Worm (Caenorhabditis elegans) whole organism, young adult: ENCODE measurements around the gene srx-93.
"Not testable (repeated sequence)": the region's sequence is repeated elsewhere in the genome, so short reads cannot be mapped to it uniquely, and the experiment has no call there.

Experiments used
- B0035.1 ChIP-seq: sonication (generic microtip); optimal IDR thresholded peaks from 2 replicates; lab custom pipeline; 2016; ENCODE audit warnings: missing genetic modification characterization, mild to moderate bottlenecking, missing compliant biosample characterization, missing genotype, missing genetic modification reagents
- B0261.1 ChIP-seq: sonication (generic microtip); optimal IDR thresholded peaks from 2 replicates; lab custom pipeline; 2016; ENCODE audit warnings: mild to moderate bottlenecking, missing genetic modification characterization, moderate library complexity, missing compliant biosample characterization
- F22D6.2 ChIP-seq: sonication (generic microtip); optimal IDR thresholded peaks from 2 replicates; lab custom pipeline; 2016; ENCODE audit warnings: mild to moderate bottlenecking, missing genetic modification characterization, missing compliant biosample characterization
- F49E8.2 ChIP-seq: sonication (generic microtip); optimal IDR thresholded peaks from 3 replicates; lab custom pipeline; 2017; ENCODE audit warnings: missing genetic modification characterization, mild to moderate bottlenecking, missing compliant biosample characterization, antibody characterized with exemption, moderate library complexity; ENCODE audit not compliant: insufficient read depth
- K12H6.12 ChIP-seq: fragments of 200-800 bp; sonication (Bioruptor generic); optimal IDR thresholded peaks from 2 replicates; lab custom pipeline; 2018; ENCODE audit warnings: mild to moderate bottlenecking, missing genetic modification characterization, missing compliant biosample characterization
- T26A5.8 ChIP-seq: sonication (generic microtip); optimal IDR thresholded peaks from 2 replicates; lab custom pipeline; 2016; ENCODE audit warnings: missing genetic modification characterization, missing compliant biosample characterization
- Y53G8AR.9 ChIP-seq: fragments of 200-800 bp; sonication (Bioruptor generic); conservative IDR thresholded peaks from 2 replicates; pipeline ENCODE4 v1.3.6; 2022; ENCODE audit warnings: missing genetic modification reagents, missing genetic modification characterization, missing compliant biosample characterization
- Y56A3A.18 ChIP-seq: fragments of 200-800 bp; sonication (Bioruptor generic); IDR thresholded peaks from 2 replicates; pipeline ENCODE4 v1.3.6; 2022; ENCODE audit warnings: missing genetic modification reagents, missing genetic modification characterization, missing compliant biosample characterization
- Y67H2A.10 ChIP-seq: fragments of 200-800 bp; sonication (Bioruptor generic); conservative IDR thresholded peaks from 2 replicates; pipeline ENCODE4 v1.3.6; 2022; ENCODE audit warnings: missing genetic modification reagents, missing genetic modification characterization, missing compliant biosample characterization
- Y79H2A.3 ChIP-seq: fragments of 200-800 bp; sonication (Bioruptor generic); conservative IDR thresholded peaks from 2 replicates; pipeline ENCODE4 v1.3.6; 2022; ENCODE audit warnings: missing genetic modification reagents, missing genetic modification characterization, missing compliant biosample characterization
- Y95B8A.8 ChIP-seq: fragments of 200-800 bp; sonication (Bioruptor generic); IDR thresholded peaks from 2 replicates; pipeline ENCODE4 v1.3.6; 2022; ENCODE audit warnings: missing genetic modification reagents, missing genetic modification characterization, missing compliant biosample characterization
- ZK185.1 ChIP-seq: sonication (generic microtip); optimal IDR thresholded peaks from 2 replicates; lab custom pipeline; 2016; ENCODE audit warnings: mild to moderate bottlenecking, missing genetic modification characterization, missing compliant biosample characterization; ENCODE audit not compliant: poor library complexity, severe bottlenecking
- aptf-2 ChIP-seq: fragments of 200-800 bp; sonication (Bioruptor generic); conservative IDR thresholded peaks from 2 replicates; pipeline ENCODE4 v1.3.6; 2022; ENCODE audit warnings: missing genetic modification reagents, missing genetic modification characterization, missing compliant biosample characterization
- atf-7 ChIP-seq: sonication (generic microtip); optimal IDR thresholded peaks from 2 replicates; lab custom pipeline; 2017; ENCODE audit warnings: mild to moderate bottlenecking, missing genetic modification characterization, missing compliant biosample characterization
- athp-1 ChIP-seq: sonication (generic microtip); optimal IDR thresholded peaks from 2 replicates; lab custom pipeline; 2017; ENCODE audit warnings: mild to moderate bottlenecking, missing genetic modification characterization, missing compliant biosample characterization
- attf-3 ChIP-seq: fragments of 200-800 bp; sonication (Bioruptor generic); conservative IDR thresholded peaks from 2 replicates; pipeline ENCODE4 v1.3.6; 2022; ENCODE audit warnings: missing genetic modification reagents, missing genetic modification characterization, missing compliant biosample characterization
- chd-7 ChIP-seq: sonication (generic microtip); optimal IDR thresholded peaks from 2 replicates; lab custom pipeline; 2016; ENCODE audit warnings: mild to moderate bottlenecking, missing genetic modification characterization, moderate library complexity, missing compliant biosample characterization
- dox-1 ChIP-seq: fragments of 200-800 bp; sonication (Bioruptor generic); IDR thresholded peaks from 2 replicates; pipeline ENCODE4 v1.3.6; 2022; ENCODE audit warnings: missing genetic modification reagents, missing genetic modification characterization, missing compliant biosample characterization
- ekl-4 ChIP-seq: fragments of 200-800 bp; sonication (Bioruptor generic); IDR thresholded peaks from 2 replicates; pipeline ENCODE4 v1.3.6; 2022; ENCODE audit warnings: missing genetic modification reagents, missing genetic modification characterization, missing compliant biosample characterization
- hlh-12 ChIP-seq: sonication (generic microtip); optimal IDR thresholded peaks from 2 replicates; lab custom pipeline; 2016; ENCODE audit warnings: missing genetic modification characterization, missing compliant biosample characterization
- hlh-26 ChIP-seq: fragments of 200-800 bp; sonication (Bioruptor generic); conservative IDR thresholded peaks from 2 replicates; pipeline ENCODE4 v1.3.6; 2022; ENCODE audit warnings: missing genetic modification reagents, missing genetic modification characterization, missing compliant biosample characterization
- hmg-1.2 ChIP-seq: fragments of 200-800 bp; sonication (Bioruptor generic); IDR thresholded peaks from 2 replicates; pipeline ENCODE4 v1.3.6; 2022; ENCODE audit warnings: missing genetic modification reagents, missing genetic modification characterization, missing compliant biosample characterization
- let-526 ChIP-seq: fragments of 200-800 bp; sonication (Bioruptor generic); IDR thresholded peaks from 2 replicates; pipeline ENCODE4 v1.3.6; 2022; ENCODE audit warnings: missing genetic modification reagents, missing genetic modification characterization, missing compliant biosample characterization
- lin-35 ChIP-seq, 3 experiments: fragments of 150-350 bp in 2 of 3; sonication (generic microtip) in 1 of 3; optimal IDR thresholded peaks; 2 replicates each; lab custom pipeline; 2014 to 2018; ENCODE audit warnings: missing biosample characterization in 3 of 3, missing genetic modification characterization in 3 of 3, missing genetic modification reagents in 3 of 3
- lsl-1 ChIP-seq: fragments of 200-800 bp; sonication (Bioruptor generic); optimal IDR thresholded peaks from 2 replicates; lab custom pipeline; 2018; ENCODE audit warnings: mild to moderate bottlenecking, missing genetic modification characterization, moderate library complexity, missing compliant biosample characterization
- madf-8 ChIP-seq: fragments of 200-800 bp; sonication (Bioruptor generic); conservative IDR thresholded peaks from 2 replicates; pipeline ENCODE4 v1.3.6; 2022; ENCODE audit warnings: missing genetic modification reagents, missing genetic modification characterization, missing compliant biosample characterization
- nfya-1 ChIP-seq: sonication (generic microtip); optimal IDR thresholded peaks from 2 replicates; lab custom pipeline; 2017; ENCODE audit warnings: antibody characterized with exemption, missing compliant biosample characterization, missing genetic modification characterization, borderline replicate concordance; ENCODE audit not compliant: insufficient read depth
- nfyb-1 ChIP-seq: fragments of 200-800 bp; sonication (Bioruptor generic); IDR thresholded peaks from 2 replicates; pipeline ENCODE4 v1.3.6; 2022; ENCODE audit warnings: missing genetic modification reagents, missing genetic modification characterization, missing compliant biosample characterization
- nhr-179 ChIP-seq: sonication (generic microtip); optimal IDR thresholded peaks from 2 replicates; lab custom pipeline; 2016; ENCODE audit warnings: mild to moderate bottlenecking, missing genetic modification characterization, missing compliant biosample characterization
- nhr-27 ChIP-seq: fragments of 200-800 bp; sonication (Bioruptor generic); optimal IDR thresholded peaks from 2 replicates; lab custom pipeline; 2018; ENCODE audit warnings: mild to moderate bottlenecking, missing genetic modification characterization, moderate library complexity, missing compliant biosample characterization
- pha-4 ChIP-seq: fragments of 150-350 bp; sonication (generic microtip); optimal IDR thresholded peaks from 2 replicates; lab custom pipeline; 2014; ENCODE audit warnings: missing biosample characterization, missing genetic modification reagents, missing genetic modification characterization
- snpc-4 ChIP-seq, 5 experiments: fragments of 150-350 bp in 1 of 5; sonication (generic microtip) in 4 of 5; optimal IDR thresholded peaks; 2 replicates each; lab custom pipeline; 2014 to 2018; ENCODE audit warnings: missing genetic modification characterization in 5 of 5, missing biosample characterization in 3 of 5, antibody characterized with exemption in 2 of 5, mild to moderate bottlenecking in 2 of 5, missing compliant biosample characterization in 2 of 5, missing genotype in 2 of 5, moderate library complexity in 2 of 5, missing genetic modification reagents in 1 of 5
- somi-1 ChIP-seq: fragments of 200-800 bp; sonication (Bioruptor generic); optimal IDR thresholded peaks from 2 replicates; lab custom pipeline; 2018; ENCODE audit warnings: mild to moderate bottlenecking, missing genetic modification characterization, missing compliant biosample characterization
- zim-3 ChIP-seq: sonication (generic microtip); optimal IDR thresholded peaks from 2 replicates; lab custom pipeline; 2017; ENCODE audit warnings: mild to moderate bottlenecking, missing genetic modification characterization, moderate library complexity, missing compliant biosample characterization
- ztf-18 ChIP-seq: sonication (generic microtip); optimal IDR thresholded peaks from 2 replicates; lab custom pipeline; 2016; ENCODE audit warnings: missing genotype, mild to moderate bottlenecking, missing genetic modification characterization, missing compliant biosample characterization
- ztf-22 ChIP-seq: fragments of 200-800 bp; sonication (Bioruptor generic); optimal IDR thresholded peaks from 2 replicates; lab custom pipeline; 2018; ENCODE audit warnings: mild to moderate bottlenecking, missing genetic modification characterization, moderate library complexity, missing compliant biosample characterization

srx-93 gene

ce11 chrV:3605325-3605724 lies 15.2 kb downstream of the srx-93 start, which contains the start of gene T22F3.8:
TSS of gene T22F3.8 (minus strand) at chrV:3605425.
- TF ChIP-seq Y53G8AR.9 = no peak
- no peak for TF ChIP-seq aptf-2 (GFP tag; lab: Robert Waterston, UW)
- no peak for TF ChIP-seq hmg-1.2 (GFP tag; lab: Robert Waterston, UW)
- TF ChIP-seq T26A5.8 (tag; lab: Kevin White, UChicago) = no peak
- TF ChIP-seq nfyb-1 (GFP tag; lab: Robert Waterston, UW) = no peak
- TF ChIP-seq F49E8.2 (tag; lab: Kevin White, UChicago) = no peak
- TF ChIP-seq nhr-179 (tag; lab: Kevin White, UChicago) = no peak
- no peak for TF ChIP-seq ZK185.1 (tag; lab: Kevin White, UChicago)
- TF ChIP-seq snpc-4 (GFP tag; optimal IDR thresholded peaks at IDR 0.05; lab: Kevin White, UChicago) = no peak
- no peak for TF ChIP-seq snpc-4 (tag; optimal IDR thresholded peaks at IDR 0.05; lab: Kevin White, UChicago)
- TF ChIP-seq madf-8 = no peak

ce11 chrV:3600570-3600969 lies 19.9 kb downstream of the srx-93 start, which contains the start of gene T22F3.7:
TSS of gene T22F3.7 (minus strand) at chrV:3600670.
- no peak for TF ChIP-seq Y95B8A.8 (GFP tag; lab: Robert Waterston, UW)
- no peak for TF ChIP-seq hlh-26 (GFP tag; lab: Robert Waterston, UW)
- TF ChIP-seq hlh-12 (tag; lab: Kevin White, UChicago) = no peak
- TF ChIP-seq zim-3 (tag; lab: Kevin White, UChicago) = no peak
- TF ChIP-seq Y79H2A.3 (GFP tag; lab: Robert Waterston, UW) = no peak
- TF ChIP-seq nfyb-1 (GFP tag; lab: Robert Waterston, UW) = no peak
- TF ChIP-seq ztf-18 = no peak

- TF ChIP-seq pha-4 (tag; lab: Kevin White, UChicago); dox-1 (GFP tag; lab: Robert Waterston, UW); K12H6.12 (tag; lab: Kevin White, UChicago): not testable (repeated sequence)
Observed at ce11 chrV:3597052-3597451, 23.5 kb downstream of the srx-93 start, which contains the start of gene srh-212. TSS of gene srh-212 (minus strand) at chrV:3597152.

- no peak for TF ChIP-seq Y67H2A.10 (GFP tag; lab: Robert Waterston, UW)
- TF ChIP-seq chd-7 (tag; lab: Kevin White, UChicago) = no peak
- no peak for TF ChIP-seq ztf-22 (GFP tag; lab: Kevin White, UChicago)
- no peak for TF ChIP-seq B0035.1 (tag; lab: Kevin White, UChicago)
- no peak for TF ChIP-seq F22D6.2 (tag; lab: Kevin White, UChicago)
- no peak for TF ChIP-seq lin-35 (GFP tag; optimal IDR thresholded peaks at IDR 0.05; lab: Kevin White, UChicago)
- no peak for TF ChIP-seq ekl-4
- no peak for TF ChIP-seq nhr-27
- no peak for TF ChIP-seq somi-1 (GFP tag; lab: Kevin White, UChicago)
- no peak for TF ChIP-seq nfya-1
- TF ChIP-seq B0261.1 (tag; lab: Kevin White, UChicago) = no peak
- no peak for TF ChIP-seq let-526 (GFP tag; lab: Robert Waterston, UW)
- no peak for TF ChIP-seq athp-1 (tag; lab: Kevin White, UChicago)
- TF ChIP-seq ztf-18 = no peak
- no peak for TF ChIP-seq atf-7 (tag; lab: Kevin White, UChicago)
- no peak for TF ChIP-seq attf-3 (GFP tag; lab: Robert Waterston, UW)
- no peak for TF ChIP-seq lsl-1 (GFP tag; lab: Kevin White, UChicago)
- no peak for TF ChIP-seq Y56A3A.18 (GFP tag; lab: Robert Waterston, UW)
Observed at ce11 chrV:3594936-3595335, 25.6 kb downstream of the srx-93 start, which contains the start of gene srh-213. TSS of gene srh-213 (minus strand) at chrV:3595036.
